Worm (Caenorhabditis elegans) whole organism, young adult: ENCODE data around the gene fbxb-42.
"Not testable (repeated sequence)": the region's sequence is repeated elsewhere in the genome, so short reads cannot be mapped to it uniquely, and the experiment has no call there.

ENCODE experiments used
- egl-44 ChIP-seq: fragments of 200-800 bp; sonication (Bioruptor generic); IDR thresholded peaks from 2 replicates; pipeline ENCODE4 v1.3.6; 2022; ENCODE audit warnings: missing genetic modification reagents, missing genetic modification characterization, missing compliant biosample characterization
- hmg-20 ChIP-seq: fragments of 200-800 bp; sonication (Bioruptor generic); IDR thresholded peaks from 2 replicates; pipeline ENCODE4 v1.3.6; 2022; ENCODE audit warnings: missing genetic modification reagents, missing genetic modification characterization, missing compliant biosample characterization
- mcd-1 ChIP-seq: fragments of 200-800 bp; sonication (Bioruptor generic); IDR thresholded peaks from 2 replicates; pipeline ENCODE4 v1.3.6; 2022; ENCODE audit warnings: missing genetic modification reagents, missing genetic modification characterization, missing compliant biosample characterization

- TF ChIP-seq hmg-20, egl-44, mcd-1 (GFP tag; lab: Robert Waterston, UW): not testable (repeated sequence)
Measured at ce11 chrII:1556217-1556616, 18.8 kb downstream of the fbxb-42 start, which contains the start of the genes fbxb-54 and fbxb-50.
